Fruit fly (Drosophila melanogaster) whole organism, embryonic: Measurements from ENCODE around the gene toe.

Source experiments
- B-H2 ChIP-seq: fragments of 200-800 bp; sonication (Bioruptor generic); optimal IDR thresholded peaks from 2 replicates; lab custom pipeline; 2018; ENCODE audit warnings: missing biosample characterization, mild to moderate bottlenecking, missing genetic modification characterization
- Bgb ChIP-seq: fragments of 200-800 bp; sonication (Bioruptor generic); IDR thresholded peaks from 2 replicates; pipeline ENCODE4 v1.3.6; 2022; ENCODE audit warnings: missing biosample characterization, missing genetic modification characterization; ENCODE audit not compliant: partially characterized antibody
- CG10267 ChIP-seq: fragments of 200-800 bp; sonication (Bioruptor generic); optimal IDR thresholded peaks from 2 replicates; lab custom pipeline; 2018; ENCODE audit warnings: missing biosample characterization, mild to moderate bottlenecking, missing genetic modification characterization, moderate library complexity
- CG12391 ChIP-seq: fragments of 200-800 bp; sonication (Bioruptor generic); optimal IDR thresholded peaks from 3 replicates; lab custom pipeline; 2018; ENCODE audit warnings: missing biosample characterization, mild to moderate bottlenecking, missing genetic modification characterization, moderate library complexity
- CG13287 ChIP-seq: fragments of 200-800 bp; sonication (Bioruptor generic); IDR thresholded peaks from 2 replicates; pipeline ENCODE4 v1.3.6; 2022; ENCODE audit warnings: missing biosample characterization, missing genetic modification characterization; ENCODE audit not compliant: partially characterized antibody
- CG14014 ChIP-seq: fragments of 200-800 bp; sonication (Bioruptor generic); IDR thresholded peaks from 2 replicates; pipeline ENCODE4 v1.3.6; 2022; ENCODE audit warnings: missing biosample characterization, missing genetic modification characterization
- CG16813 ChIP-seq: fragments of 200-800 bp; sonication (Bioruptor generic); IDR thresholded peaks from 3 replicates; pipeline ENCODE4 v1.3.6; 2022; ENCODE audit warnings: missing biosample characterization, missing genetic modification characterization; ENCODE audit not compliant: partially characterized antibody
- CG17829 ChIP-seq: fragments of 200-800 bp; optimal IDR thresholded peaks from 2 replicates; lab custom pipeline; 2019; ENCODE audit warnings: missing biosample characterization, mild to moderate bottlenecking, missing genetic modification characterization, moderate library complexity
- CG18262 ChIP-seq: fragments of 200-800 bp; optimal IDR thresholded peaks from 3 replicates; lab custom pipeline; 2019; ENCODE audit warnings: missing biosample characterization, mild to moderate bottlenecking, missing genetic modification characterization, moderate library complexity
- CG2116 ChIP-seq: fragments of 200-800 bp; sonication (Bioruptor generic); optimal IDR thresholded peaks from 3 replicates; lab custom pipeline; 2018; ENCODE audit warnings: missing biosample characterization, mild to moderate bottlenecking, missing genetic modification characterization
- CG2120 ChIP-seq: fragments of 200-800 bp; sonication (Bioruptor generic); optimal IDR thresholded peaks from 3 replicates; lab custom pipeline; 2016; ENCODE audit warnings: missing biosample characterization, missing genetic modification characterization
- CG2129 ChIP-seq: fragments of 200-800 bp; sonication (Bioruptor generic); IDR thresholded peaks from 2 replicates; pipeline ENCODE4 v1.3.6; 2022; ENCODE audit warnings: missing biosample characterization, missing genetic modification characterization; ENCODE audit not compliant: partially characterized antibody
- CG31388 ChIP-seq: fragments of 200-800 bp; sonication (Bioruptor generic); optimal IDR thresholded peaks from 2 replicates; lab custom pipeline; 2016; ENCODE audit warnings: missing biosample characterization, missing genetic modification characterization
- CG34224 ChIP-seq: fragments of 200-800 bp; sonication (Bioruptor generic); IDR thresholded peaks from 3 replicates; pipeline ENCODE4 v1.3.6; 2022; ENCODE audit warnings: missing biosample characterization, missing genetic modification characterization; ENCODE audit not compliant: partially characterized antibody
- CG3847 ChIP-seq: fragments of 200-800 bp; sonication (Bioruptor generic); IDR thresholded peaks from 2 replicates; pipeline ENCODE4 v1.3.6; 2022; ENCODE audit warnings: missing biosample characterization, missing genetic modification characterization
- CG42726 ChIP-seq: fragments of 200-800 bp; sonication (Bioruptor generic); IDR thresholded peaks from 2 replicates; pipeline ENCODE4 v1.3.6; 2022; ENCODE audit warnings: missing biosample characterization, missing genetic modification characterization; ENCODE audit not compliant: partially characterized antibody
- CG7357 ChIP-seq: fragments of 200-800 bp; sonication (Bioruptor generic); IDR thresholded peaks from 3 replicates; pipeline ENCODE4 v1.3.6; 2022; ENCODE audit warnings: missing biosample characterization, missing genetic modification characterization
- CG7963 ChIP-seq: fragments of 200-800 bp; sonication (Bioruptor generic); IDR thresholded peaks from 3 replicates; pipeline ENCODE4 v1.3.6; 2022; ENCODE audit warnings: missing biosample characterization, missing genetic modification characterization; ENCODE audit not compliant: partially characterized antibody
- Dll ChIP-seq: fragments of 200-800 bp; sonication (Bioruptor generic); IDR thresholded peaks from 4 replicates; pipeline ENCODE4 v1.3.6; 2022; ENCODE audit warnings: missing biosample characterization, missing genetic modification characterization; ENCODE audit not compliant: partially characterized antibody
- Doc3 ChIP-seq: fragments of 200-800 bp; sonication (Bioruptor generic); IDR thresholded peaks from 3 replicates; pipeline ENCODE4 v1.3.6; 2022; ENCODE audit warnings: missing biosample characterization, missing genetic modification characterization; ENCODE audit not compliant: partially characterized antibody
- Dp ChIP-seq: fragments of 200-800 bp; sonication (Bioruptor generic); optimal IDR thresholded peaks from 2 replicates; lab custom pipeline; 2018; ENCODE audit warnings: missing biosample characterization, mild to moderate bottlenecking, missing genetic modification characterization, moderate library complexity
- Dref ChIP-seq: fragments of 200-800 bp; sonication (Bioruptor generic); IDR thresholded peaks from 2 replicates; pipeline ENCODE4 v1.3.6; 2022; ENCODE audit warnings: missing biosample characterization, missing genetic modification characterization
- E2f2 ChIP-seq: fragments of 200-800 bp; sonication (Bioruptor generic); IDR thresholded peaks from 2 replicates; pipeline ENCODE4 v1.3.6; 2022; ENCODE audit warnings: missing biosample characterization, missing genetic modification characterization
- Ets65A ChIP-seq: fragments of 200-800 bp; sonication (Bioruptor generic); peaks from one replicate; lab custom pipeline; 2016; ENCODE audit warnings: missing biosample characterization, missing genetic modification characterization
- Ets97D ChIP-seq: fragments of 200-800 bp; sonication (Bioruptor generic); optimal IDR thresholded peaks from 3 replicates; lab custom pipeline; 2016; ENCODE audit warnings: missing biosample characterization, missing genetic modification characterization
- H15 ChIP-seq: fragments of 200-800 bp; sonication (Bioruptor generic); IDR thresholded peaks from 3 replicates; pipeline ENCODE4 v1.3.6; 2022; ENCODE audit warnings: missing biosample characterization, missing genetic modification characterization
- HHEX ChIP-seq: fragments of 200-800 bp; sonication (Bioruptor generic); optimal IDR thresholded peaks from 3 replicates; lab custom pipeline; 2017; ENCODE audit warnings: missing biosample characterization, mild to moderate bottlenecking, missing genetic modification characterization, missing genetic modification reagents
- Hmx ChIP-seq: fragments of 200-800 bp; sonication (Bioruptor generic); optimal IDR thresholded peaks from 2 replicates; lab custom pipeline; 2016; ENCODE audit warnings: missing biosample characterization, missing genetic modification characterization
- MESR4 ChIP-seq: fragments of 200-800 bp; sonication (Bioruptor generic); optimal IDR thresholded peaks from 2 replicates; lab custom pipeline; 2018; ENCODE audit warnings: missing biosample characterization, mild to moderate bottlenecking, missing genetic modification characterization, moderate library complexity
- Myb ChIP-seq: fragments of 200-800 bp; sonication (Bioruptor generic); optimal IDR thresholded peaks from 2 replicates; lab custom pipeline; 2016; ENCODE audit warnings: missing biosample characterization, missing genetic modification characterization
- Opbp ChIP-seq: fragments of 200-800 bp; sonication (Bioruptor generic); IDR thresholded peaks from 3 replicates; pipeline ENCODE4 v1.3.6; 2022; ENCODE audit warnings: missing biosample characterization, missing genetic modification characterization; ENCODE audit not compliant: partially characterized antibody
- Scr ChIP-seq: fragments of 200-800 bp; sonication (Bioruptor generic); IDR thresholded peaks from 2 replicates; pipeline ENCODE4 v1.3.6; 2022; ENCODE audit warnings: missing biosample characterization, missing genetic modification characterization; ENCODE audit not compliant: partially characterized antibody
- amos ChIP-seq: fragments of 200-800 bp; sonication (Bioruptor generic); IDR thresholded peaks from 2 replicates; pipeline ENCODE4 v1.3.6; 2022; ENCODE audit warnings: missing biosample characterization, missing genetic modification characterization; ENCODE audit not compliant: partially characterized antibody
- ato ChIP-seq: fragments of 200-800 bp; sonication (Bioruptor generic); IDR thresholded peaks from 2 replicates; pipeline ENCODE4 v1.3.6; 2022; ENCODE audit warnings: missing biosample characterization, missing genetic modification characterization; ENCODE audit not compliant: partially characterized antibody
- da ChIP-seq: fragments of 200-800 bp; sonication (Bioruptor generic); optimal IDR thresholded peaks from 2 replicates; lab custom pipeline; 2016; ENCODE audit warnings: missing biosample characterization, missing genetic modification characterization
- exex ChIP-seq: fragments of 200-800 bp; sonication (Bioruptor generic); optimal IDR thresholded peaks from 4 replicates; lab custom pipeline; 2018; ENCODE audit warnings: missing biosample characterization, mild to moderate bottlenecking, missing genetic modification characterization, moderate library complexity
- gem ChIP-seq: fragments of 200-800 bp; sonication (Bioruptor generic); optimal IDR thresholded peaks from 2 replicates; lab custom pipeline; 2019; ENCODE audit warnings: missing biosample characterization, mild to moderate bottlenecking, missing genetic modification characterization, moderate library complexity
- gfzf ChIP-seq: fragments of 200-800 bp; sonication (Bioruptor generic); optimal IDR thresholded peaks from 2 replicates; lab custom pipeline; 2016; ENCODE audit warnings: missing biosample characterization, mild to moderate bottlenecking, missing genetic modification characterization, moderate library complexity
- hb ChIP-seq: fragments of 200-800 bp; sonication (Bioruptor generic); IDR thresholded peaks from 3 replicates; pipeline ENCODE4 v1.3.6; 2022; ENCODE audit warnings: missing biosample characterization, missing genetic modification characterization; ENCODE audit not compliant: partially characterized antibody
- insv ChIP-seq, 2 experiments: fragments of 200-800 bp; sonication (Bioruptor generic); optimal IDR thresholded peaks; 3 replicates each; lab custom pipeline; 2016 to 2018; ENCODE audit warnings: missing biosample characterization in 2 of 2, missing genetic modification characterization in 2 of 2
- inv ChIP-seq: fragments of 200-800 bp; sonication (Bioruptor generic); IDR thresholded peaks from 2 replicates; pipeline ENCODE4 v1.3.6; 2022; ENCODE audit warnings: missing biosample characterization, missing genetic modification characterization; ENCODE audit not compliant: partially characterized antibody
- knrl ChIP-seq: fragments of 200-800 bp; sonication (Bioruptor generic); IDR thresholded peaks from 3 replicates; pipeline ENCODE4 v1.3.6; 2022; ENCODE audit warnings: missing biosample characterization, missing genetic modification characterization; ENCODE audit not compliant: partially characterized antibody
- nerfin-2 ChIP-seq: fragments of 200-800 bp; sonication (Bioruptor generic); IDR thresholded peaks from 2 replicates; pipeline ENCODE4 v1.3.6; 2022; ENCODE audit warnings: missing biosample characterization, missing genetic modification characterization; ENCODE audit not compliant: partially characterized antibody
- row ChIP-seq: fragments of 200-800 bp; sonication (Bioruptor generic); IDR thresholded peaks from 3 replicates; pipeline ENCODE4 v1.3.6; 2022; ENCODE audit warnings: missing biosample characterization, missing genetic modification characterization
- sens ChIP-seq: fragments of 200-800 bp; sonication (Bioruptor generic); peaks from one replicate; lab custom pipeline; 2016; ENCODE audit warnings: missing biosample characterization, missing genetic modification characterization
- tna ChIP-seq: fragments of 200-800 bp; sonication (Bioruptor generic); IDR thresholded peaks from 2 replicates; pipeline ENCODE4 v1.3.6; 2022; ENCODE audit warnings: missing biosample characterization, missing genetic modification characterization; ENCODE audit not compliant: partially characterized antibody
- vnd ChIP-seq: fragments of 200-800 bp; sonication (Bioruptor generic); IDR thresholded peaks from 3 replicates; pipeline ENCODE4 v1.3.6; 2022; ENCODE audit warnings: missing biosample characterization, missing genetic modification characterization; ENCODE audit not compliant: partially characterized antibody

toe gene

dm6 chr3L:12471471-12471978 lies 39.1 kb upstream of the toe start, which contains the start of gene CG10616 (continued):
- TF ChIP-seq CG2120 (GFP tag; lab: Kevin White, UChicago) (peak; percentile 1), MESR4 (GFP tag; lab: Kevin White, UChicago) (peak; percentile 82), Hmx (GFP tag; lab: Kevin White, UChicago) (no peak), Bgb (GFP tag; lab: Robert Waterston, UW) (peak; percentile 92), Scr (GFP tag; lab: Robert Waterston, UW) (peak; percentile 98), sens (GFP tag; lab: Kevin White, UChicago) (peak; percentile 65), Ets65A (GFP tag; lab: Kevin White, UChicago) (peak; percentile 35), Dp (GFP tag; lab: Kevin White, UChicago) (peak; percentile 68), CG18262 (peak; percentile 16), vnd (peak; percentile 95), nerfin-2 (GFP tag; lab: Robert Waterston, UW) (peak; percentile 92), HHEX (GFP tag; lab: Kevin White, UChicago) (no peak), CG10267 (peak; percentile 63), gfzf (GFP tag; lab: Kevin White, UChicago) (peak; percentile 66), H15 (GFP tag; lab: Robert Waterston, UW) (no peak), CG34224 (GFP tag; lab: Robert Waterston, UW) (peak; percentile 86; the same call in 2 of the 3 replicates), row (peak; percentile 64), CG2129 (GFP tag; lab: Robert Waterston, UW) (peak; percentile 95), Ets97D (GFP tag; lab: Kevin White, UChicago) (peak; percentile 66), amos (GFP tag; lab: Robert Waterston, UW) (peak; percentile 86), CG31388 (GFP tag; lab: Kevin White, UChicago) (no peak), CG7357 (GFP tag; lab: Robert Waterston, UW) (0 out of 3 replicates have a peak, but pooled peaks have one; percentile 10), inv (GFP tag; lab: Robert Waterston, UW) (peak; percentile 93), CG12391 (tag; lab: Kevin White, UChicago) (peak; percentile 31), CG42726 (GFP tag; lab: Robert Waterston, UW) (peak; percentile 71; the same call in 1 of the 2 replicates), CG2116 (GFP tag; lab: Kevin White, UChicago) (peak; percentile 71), Doc3 (GFP tag; lab: Robert Waterston, UW) (peak; percentile 97), Opbp (GFP tag; lab: Robert Waterston, UW) (peak; percentile 83), tna (GFP tag; lab: Robert Waterston, UW) (peak; percentile 71), B-H2 (GFP tag; lab: Kevin White, UChicago) (no peak), insv (GFP tag; optimal IDR thresholded peaks at IDR 0.05; lab: Kevin White, UChicago) (peak in 1 of 2 experiments; percentile 15), gem (tag; lab: Kevin White, UChicago) (no peak), CG17829 (tag; lab: Kevin White, UChicago) (peak; percentile 17), E2f2 (peak; percentile 70), CG3847 (GFP tag; lab: Robert Waterston, UW) (0 out of 2 replicates have a peak, but pooled peaks have one; percentile 13), Dll (peak; percentile 99), ato (GFP tag; lab: Robert Waterston, UW) (peak; percentile 66), exex (no peak), da (GFP tag; lab: Kevin White, UChicago) (no peak), CG14014 (no peak), CG13287 (GFP tag; lab: Robert Waterston, UW) (peak; percentile 98), Dref (GFP tag; lab: Robert Waterston, UW) (peak; percentile 77), hb (GFP tag; lab: Robert Waterston, UW) (peak; percentile 93), CG7963 (peak; percentile 86), Myb (GFP tag; lab: Kevin White, UChicago) (peak; percentile 96), knrl (GFP tag; lab: Robert Waterston, UW) (peak; percentile 94), CG16813 (GFP tag; lab: Robert Waterston, UW) (peak; percentile 95)
